Worm (Caenorhabditis elegans) whole organism, late embryonic: ENCODE measurements around the gene clec-250.

Experiments
- C38D4.7 ChIP-seq: fragments of 200-800 bp; sonication (Bioruptor generic); optimal IDR thresholded peaks from 2 replicates; lab custom pipeline; 2018; ENCODE audit warnings: mild to moderate bottlenecking, missing genetic modification characterization, moderate library complexity, missing compliant biosample characterization
- F13H6.1 ChIP-seq: sonication (generic microtip); optimal IDR thresholded peaks from 2 replicates; lab custom pipeline; 2016; ENCODE audit warnings: missing genetic modification characterization, missing compliant biosample characterization
- K09A11.1 ChIP-seq: sonication (generic microtip); optimal IDR thresholded peaks from 2 replicates; lab custom pipeline; 2017; ENCODE audit warnings: antibody characterized with exemption, mild to moderate bottlenecking, missing genetic modification characterization, missing compliant biosample characterization; ENCODE audit not compliant: insufficient read depth
- T23F11.4 ChIP-seq: fragments of 200-800 bp; sonication (Bioruptor generic); optimal IDR thresholded peaks from 2 replicates; lab custom pipeline; 2018; ENCODE audit warnings: mild to moderate bottlenecking, missing genetic modification characterization, missing compliant biosample characterization
- Y22D7AL.16 ChIP-seq: sonication (generic microtip); optimal IDR thresholded peaks from 2 replicates; lab custom pipeline; 2016; ENCODE audit warnings: missing genetic modification characterization, missing compliant biosample characterization
- ahr-1 ChIP-seq: sonication (generic microtip); optimal IDR thresholded peaks from 2 replicates; lab custom pipeline; 2016; ENCODE audit warnings: missing genetic modification characterization, missing compliant biosample characterization
- ceh-18 ChIP-seq: sonication (generic microtip); optimal IDR thresholded peaks from 2 replicates; lab custom pipeline; 2016; ENCODE audit warnings: missing genetic modification characterization, missing compliant biosample characterization
- ceh-19 ChIP-seq: fragments of 200-800 bp; sonication (Bioruptor generic); optimal IDR thresholded peaks from 2 replicates; lab custom pipeline; 2018; ENCODE audit warnings: mild to moderate bottlenecking, missing genetic modification characterization, missing compliant biosample characterization
- ceh-2 ChIP-seq: sonication (generic microtip); optimal IDR thresholded peaks from 2 replicates; lab custom pipeline; 2016; ENCODE audit warnings: missing genotype, missing genetic modification characterization, missing compliant biosample characterization
- ceh-24 ChIP-seq: sonication (generic microtip); optimal IDR thresholded peaks from 2 replicates; lab custom pipeline; 2016; ENCODE audit warnings: mild to moderate bottlenecking, missing genetic modification characterization, missing compliant biosample characterization
- ceh-30 ChIP-seq: fragments of 150-350 bp; optimal IDR thresholded peaks from 2 replicates; lab custom pipeline; 2014; ENCODE audit warnings: missing biosample characterization, missing genetic modification characterization
- ceh-31 ChIP-seq: sonication (generic microtip); optimal IDR thresholded peaks from 2 replicates; lab custom pipeline; 2016; ENCODE audit warnings: missing genetic modification characterization, missing compliant biosample characterization
- ceh-34 ChIP-seq: sonication (generic microtip); optimal IDR thresholded peaks from 2 replicates; lab custom pipeline; 2016; ENCODE audit warnings: mild to moderate bottlenecking, missing genetic modification characterization, missing compliant biosample characterization
- ceh-45 ChIP-seq: fragments of 200-800 bp; sonication (Bioruptor generic); IDR thresholded peaks from 2 replicates; pipeline ENCODE4 v1.3.6; 2022; ENCODE audit warnings: missing genetic modification reagents, missing genetic modification characterization, missing compliant biosample characterization
- ceh-6 ChIP-seq: fragments of 200-800 bp; sonication (Bioruptor generic); optimal IDR thresholded peaks from 2 replicates; lab custom pipeline; 2018; ENCODE audit warnings: mild to moderate bottlenecking, missing genetic modification characterization, missing compliant biosample characterization
- che-1 ChIP-seq: sonication (generic microtip); optimal IDR thresholded peaks from 2 replicates; lab custom pipeline; 2016; ENCODE audit warnings: mild to moderate bottlenecking, missing genetic modification characterization, missing compliant biosample characterization
- dmd-4 ChIP-seq: sonication (generic microtip); optimal IDR thresholded peaks from 2 replicates; lab custom pipeline; 2016; ENCODE audit warnings: borderline replicate concordance, missing genetic modification characterization, missing compliant biosample characterization
- dve-1 ChIP-seq: sonication (generic microtip); optimal IDR thresholded peaks from 2 replicates; lab custom pipeline; 2017; ENCODE audit warnings: antibody characterized with exemption, mild to moderate bottlenecking, missing genetic modification characterization, missing compliant biosample characterization
- elt-2 ChIP-seq: sonication (generic microtip); optimal IDR thresholded peaks from 2 replicates; lab custom pipeline; 2016; ENCODE audit warnings: missing genetic modification reagents, missing genetic modification characterization, missing compliant biosample characterization
- fax-1 ChIP-seq: sonication (generic microtip); optimal IDR thresholded peaks from 2 replicates; lab custom pipeline; 2016; ENCODE audit warnings: missing genotype, missing genetic modification characterization, missing compliant biosample characterization
- fkh-10 ChIP-seq: fragments of 150-350 bp; optimal IDR thresholded peaks from 2 replicates; lab custom pipeline; 2014; ENCODE audit warnings: missing biosample characterization, missing genetic modification reagents, missing genetic modification characterization
- fkh-6 ChIP-seq: sonication (generic microtip); optimal IDR thresholded peaks from 2 replicates; lab custom pipeline; 2016; ENCODE audit warnings: missing genetic modification characterization, missing compliant biosample characterization
- hlh-13 ChIP-seq: fragments of 200-800 bp; sonication (Bioruptor generic); optimal IDR thresholded peaks from 2 replicates; lab custom pipeline; 2018; ENCODE audit warnings: mild to moderate bottlenecking, missing genetic modification characterization, missing compliant biosample characterization
- hlh-15 ChIP-seq: sonication (generic microtip); optimal IDR thresholded peaks from 2 replicates; lab custom pipeline; 2016; ENCODE audit warnings: missing genetic modification characterization, missing compliant biosample characterization
- hlh-6 ChIP-seq: sonication (generic microtip); optimal IDR thresholded peaks from 2 replicates; lab custom pipeline; 2016; ENCODE audit warnings: missing genotype, missing genetic modification characterization, missing compliant biosample characterization
- lim-6 ChIP-seq: sonication (generic microtip); optimal IDR thresholded peaks from 2 replicates; lab custom pipeline; 2016; ENCODE audit warnings: missing genetic modification characterization, missing compliant biosample characterization
- mec-3 ChIP-seq: sonication (generic microtip); optimal IDR thresholded peaks from 2 replicates; lab custom pipeline; 2016; ENCODE audit warnings: borderline replicate concordance, missing genetic modification characterization, missing compliant biosample characterization
- nhr-232 ChIP-seq: sonication (generic microtip); optimal IDR thresholded peaks from 2 replicates; lab custom pipeline; 2016; ENCODE audit warnings: missing genetic modification characterization, missing compliant biosample characterization
- pag-3 ChIP-seq: sonication (generic microtip); optimal IDR thresholded peaks from 2 replicates; lab custom pipeline; 2016; ENCODE audit warnings: missing compliant biosample characterization, missing genetic modification characterization, borderline replicate concordance
- pat-9 ChIP-seq: fragments of 200-800 bp; sonication (Bioruptor generic); optimal IDR thresholded peaks from 2 replicates; lab custom pipeline; 2018; ENCODE audit warnings: mild to moderate bottlenecking, missing genetic modification characterization, moderate library complexity, missing compliant biosample characterization
- pha-4 ChIP-seq: fragments of 150-350 bp; optimal IDR thresholded peaks from 2 replicates; lab custom pipeline; 2018; ENCODE audit warnings: missing biosample characterization, missing genetic modification reagents, missing genetic modification characterization
- pqm-1 ChIP-seq: sonication (generic microtip); optimal IDR thresholded peaks from 2 replicates; lab custom pipeline; 2016; ENCODE audit warnings: missing genetic modification characterization, missing compliant biosample characterization
- pros-1 ChIP-seq: fragments of 150-350 bp; optimal IDR thresholded peaks from 2 replicates; lab custom pipeline; 2014; ENCODE audit warnings: missing biosample characterization, missing genetic modification reagents, missing genetic modification characterization
- ref-2 ChIP-seq: sonication (generic microtip); optimal IDR thresholded peaks from 2 replicates; lab custom pipeline; 2016; ENCODE audit warnings: missing genetic modification characterization, missing compliant biosample characterization
- rnt-1 ChIP-seq: sonication (generic microtip); optimal IDR thresholded peaks from 2 replicates; lab custom pipeline; 2016; ENCODE audit warnings: missing genetic modification characterization, missing compliant biosample characterization
- sox-2 ChIP-seq: fragments of 200-800 bp; sonication (Bioruptor generic); IDR thresholded peaks from 2 replicates; pipeline ENCODE4 v1.3.6; 2022; ENCODE audit warnings: missing genetic modification reagents, missing genetic modification characterization, missing compliant biosample characterization
- sox-4 ChIP-seq: sonication (generic microtip); optimal IDR thresholded peaks from 2 replicates; lab custom pipeline; 2017; ENCODE audit warnings: mild to moderate bottlenecking, missing genetic modification characterization, inconsistent platforms, missing compliant biosample characterization
- syd-9 ChIP-seq: sonication (generic microtip); optimal IDR thresholded peaks from 2 replicates; lab custom pipeline; 2016; ENCODE audit warnings: mild to moderate bottlenecking, missing genetic modification characterization, moderate library complexity, missing compliant biosample characterization
- ttx-3 ChIP-seq: sonication (generic microtip); optimal IDR thresholded peaks from 2 replicates; lab custom pipeline; 2016; ENCODE audit warnings: missing genetic modification reagents, missing genetic modification characterization, missing compliant biosample characterization
- unc-3 ChIP-seq, 2 experiments: fragments of 200-800 bp in 1 of 2; sonication (Bioruptor generic) in 1 of 2; sonication (generic microtip) in 1 of 2; conservative IDR thresholded peaks in 1 of 2; optimal IDR thresholded peaks in 1 of 2; 2 replicates each; pipeline versions ENCODE4 v1.3.6 to Lab custom; 2016 to 2022; ENCODE audit warnings: missing compliant biosample characterization in 2 of 2, missing genetic modification characterization in 2 of 2, missing genetic modification reagents in 1 of 2
- ztf-16 ChIP-seq: sonication (generic microtip); optimal IDR thresholded peaks from 2 replicates; lab custom pipeline; 2017; ENCODE audit warnings: missing genetic modification characterization, missing compliant biosample characterization

Gene clec-250

DNA sequence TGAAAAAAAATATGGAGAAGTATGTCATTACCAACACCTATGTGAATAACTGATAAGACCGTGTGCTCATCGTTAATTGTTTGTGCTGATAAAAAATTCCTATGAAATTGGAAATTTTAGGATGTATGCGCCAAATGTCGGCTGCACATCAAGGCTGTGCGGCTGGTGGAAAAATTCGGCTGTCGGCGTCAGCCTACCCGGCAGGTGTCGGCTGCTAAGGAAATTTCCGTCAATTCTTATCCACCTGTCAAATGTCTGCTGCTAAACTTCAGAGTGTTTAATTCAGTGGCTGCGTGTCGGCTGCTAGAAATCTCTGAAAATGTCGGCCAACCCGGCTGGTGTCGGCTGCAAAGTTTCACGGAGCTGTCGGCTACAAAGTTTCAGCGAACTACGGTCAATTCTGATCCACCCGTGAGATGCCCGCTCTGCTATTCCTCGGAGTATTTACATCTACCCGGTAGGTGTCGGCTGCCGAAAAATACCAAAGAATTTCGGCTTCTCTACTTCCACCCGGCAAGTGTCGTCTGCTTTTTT, 22.0 kb downstream of the clec-250 start, which contains the start of gene Y17D7C.2 (continued):
- TF ChIP-seq ceh-18 (tag; lab: Kevin White, UChicago) (no peak), dve-1 (tag; lab: Kevin White, UChicago) (no peak)

- TF ChIP-seq pqm-1 (tag; lab: Kevin White, UChicago) (no peak), elt-2 (tag; lab: Kevin White, UChicago) (no peak), lim-6 (tag; lab: Kevin White, UChicago) (no peak), ztf-16 (tag; lab: Kevin White, UChicago) (peak; percentile 32)
These were observed 22.6 kb downstream of the clec-250 start for ce11 chrV:18719412-18719811.

DNA sequence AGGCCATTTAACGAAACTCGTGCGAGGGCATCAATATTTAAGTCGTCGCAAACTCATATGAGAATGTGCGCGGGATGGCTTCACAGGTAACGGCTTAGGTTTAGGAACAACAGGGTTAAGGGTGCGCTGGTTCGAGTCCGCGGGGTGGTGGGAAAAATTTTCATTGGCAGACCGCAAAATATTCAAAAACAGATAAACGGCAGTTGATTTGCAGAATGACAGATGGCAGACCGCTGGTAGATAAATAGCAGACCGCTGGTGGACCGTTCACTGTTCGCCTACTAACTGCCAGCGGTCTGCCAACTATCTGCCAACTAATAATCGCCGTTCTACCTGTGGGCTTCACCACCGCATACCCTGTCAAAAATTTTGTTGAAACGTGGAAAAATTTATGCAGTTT, 29.9 kb downstream of the clec-250 start:
- no peak for TF ChIP-seq ceh-34 (tag; lab: Kevin White, UChicago)
- TF ChIP-seq ceh-2 (tag; lab: Kevin White, UChicago) = no peak
- no peak for TF ChIP-seq che-1
- no peak for TF ChIP-seq sox-2 (GFP tag; lab: Robert Waterston, UW)
- peak; percentile 7 for TF ChIP-seq pat-9
- TF ChIP-seq nhr-232 (tag; lab: Kevin White, UChicago) = peak; percentile 12
- TF ChIP-seq ceh-6 (GFP tag; lab: Kevin White, UChicago) = peak; percentile 28
- TF ChIP-seq ceh-30 (tag; lab: Kevin White, UChicago) = no peak
- TF ChIP-seq pros-1 (tag; lab: Kevin White, UChicago) = no peak
- no peak for TF ChIP-seq hlh-6 (tag; lab: Kevin White, UChicago)
- TF ChIP-seq fkh-6 (tag; lab: Kevin White, UChicago) = no peak
- TF ChIP-seq rnt-1 (tag; lab: Kevin White, UChicago) = peak; percentile 67
- peak; percentile 6 for TF ChIP-seq hlh-13 (GFP tag; lab: Kevin White, UChicago)

DNA sequence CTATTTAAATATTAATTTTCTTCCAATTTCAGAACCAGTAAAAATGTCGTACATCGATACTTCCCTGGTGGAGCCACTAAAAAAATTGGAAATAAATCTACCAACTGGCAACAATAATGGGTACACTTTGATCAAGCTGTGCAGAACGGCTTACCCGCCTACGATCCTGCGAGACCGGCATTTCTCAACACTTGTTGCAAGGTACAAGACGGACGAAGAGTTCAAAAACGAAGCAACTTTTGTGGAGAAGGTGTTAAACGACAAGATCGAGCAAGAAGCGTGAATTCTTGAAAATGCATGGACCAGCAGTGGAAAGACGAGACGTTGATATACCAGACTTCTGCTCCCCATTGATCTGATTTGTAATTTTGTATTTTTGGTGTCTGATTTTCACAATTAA, 30.6 kb downstream of the clec-250 start:
- TF ChIP-seq pag-3 (no peak), pros-1 (tag; lab: Kevin White, UChicago) (no peak), fax-1 (tag; lab: Kevin White, UChicago) (no peak), ceh-31 (no peak), pha-4 (tag; lab: Kevin White, UChicago) (no peak), ahr-1 (no peak), syd-9 (tag; lab: Kevin White, UChicago) (no peak), ceh-30 (tag; lab: Kevin White, UChicago) (no peak), hlh-15 (no peak), ceh-2 (tag; lab: Kevin White, UChicago) (no peak), rnt-1 (tag; lab: Kevin White, UChicago) (no peak), F13H6.1 (tag; lab: Kevin White, UChicago) (no peak), sox-4 (tag; lab: Kevin White, UChicago) (no peak), ztf-16 (tag; lab: Kevin White, UChicago) (no peak), fkh-10 (GFP tag; lab: Kevin White, UChicago) (no peak), C38D4.7 (GFP tag; lab: Kevin White, UChicago) (no peak)
- TF ChIP-seq, all 69 proteins: peak for 0

DNA sequence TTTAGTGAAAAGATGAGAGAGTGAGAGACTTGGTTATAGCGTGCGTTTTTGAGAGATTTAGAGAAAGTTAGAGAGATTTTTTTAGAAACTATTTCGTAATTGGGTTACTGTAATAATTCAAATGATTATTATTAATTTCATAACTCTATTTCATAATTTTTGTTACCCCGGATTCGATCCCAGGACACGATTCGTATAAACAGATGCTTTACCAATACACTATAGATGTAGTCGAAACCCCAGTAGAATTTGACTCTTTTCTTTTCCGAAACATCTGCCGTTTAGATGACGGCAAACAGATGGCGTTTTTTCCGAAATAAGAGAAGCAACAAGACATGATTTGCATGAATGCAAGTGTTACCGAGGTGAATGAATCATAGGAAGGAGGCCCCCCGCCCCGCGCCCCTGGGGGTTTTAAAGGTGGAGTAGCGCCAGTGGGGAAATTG, 31.9 kb downstream of the clec-250 start:
- TF ChIP-seq dmd-4 (peak; percentile 69), K09A11.1 (peak; percentile 16), elt-2 (tag; lab: Kevin White, UChicago) (no peak), ceh-30 (tag; lab: Kevin White, UChicago) (no peak), ref-2 (peak; percentile 45), nhr-232 (tag; lab: Kevin White, UChicago) (no peak), Y22D7AL.16 (tag; lab: Kevin White, UChicago) (no peak), ceh-45 (no peak), mec-3 (tag; lab: Kevin White, UChicago) (no peak), ceh-2 (tag; lab: Kevin White, UChicago) (no peak), pha-4 (tag; lab: Kevin White, UChicago) (no peak), unc-3 (GFP tag; conservative IDR thresholded peaks at IDR 0.05; lab: Robert Waterston, UW) (no peak), unc-3 (tag; optimal IDR thresholded peaks at IDR 0.05; lab: Kevin White, UChicago) (peak; percentile 9), hlh-13 (GFP tag; lab: Kevin White, UChicago) (no peak), syd-9 (tag; lab: Kevin White, UChicago) (peak; percentile 7), ztf-16 (tag; lab: Kevin White, UChicago) (no peak), T23F11.4 (GFP tag; lab: Kevin White, UChicago) (no peak), hlh-15 (no peak), ceh-31 (peak; percentile 39), ahr-1 (no peak), ceh-19 (GFP tag; lab: Kevin White, UChicago) (peak; percentile 12), ceh-24 (tag; lab: Kevin White, UChicago) (no peak), pag-3 (no peak), sox-4 (tag; lab: Kevin White, UChicago) (no peak), ttx-3 (tag; lab: Kevin White, UChicago) (no peak)
